Worm (Caenorhabditis elegans) whole organism, young adult: ENCODE measurements around the gene clec-144.

Source experiments
- B0019.2 ChIP-seq: fragments of 200-800 bp; sonication (Bioruptor generic); conservative IDR thresholded peaks from 2 replicates; pipeline ENCODE4 v1.3.6; 2022; ENCODE audit warnings: missing genetic modification reagents, missing genetic modification characterization, missing compliant biosample characterization
- B0261.1 ChIP-seq: sonication (generic microtip); optimal IDR thresholded peaks from 2 replicates; lab custom pipeline; 2016; ENCODE audit warnings: mild to moderate bottlenecking, missing genetic modification characterization, moderate library complexity, missing compliant biosample characterization
- F33H1.4 ChIP-seq: fragments of 200-800 bp; sonication (Bioruptor generic); IDR thresholded peaks from 2 replicates; pipeline ENCODE4 v1.3.6; 2022; ENCODE audit warnings: missing genetic modification reagents, missing genetic modification characterization, missing compliant biosample characterization
- K11D2.4 ChIP-seq: fragments of 200-800 bp; sonication (Bioruptor generic); IDR thresholded peaks from 2 replicates; pipeline ENCODE4 v1.3.6; 2022; ENCODE audit warnings: missing genetic modification reagents, missing genetic modification characterization, missing compliant biosample characterization
- T07F8.4 ChIP-seq: sonication (generic microtip); optimal IDR thresholded peaks from 2 replicates; lab custom pipeline; 2016; ENCODE audit warnings: mild to moderate bottlenecking, missing genetic modification characterization, moderate library complexity, missing compliant biosample characterization
- Y67H2A.10 ChIP-seq: fragments of 200-800 bp; sonication (Bioruptor generic); conservative IDR thresholded peaks from 2 replicates; pipeline ENCODE4 v1.3.6; 2022; ENCODE audit warnings: missing genetic modification reagents, missing genetic modification characterization, missing compliant biosample characterization
- atf-7 ChIP-seq: sonication (generic microtip); optimal IDR thresholded peaks from 2 replicates; lab custom pipeline; 2017; ENCODE audit warnings: mild to moderate bottlenecking, missing genetic modification characterization, missing compliant biosample characterization
- attf-6 ChIP-seq: fragments of 200-800 bp; sonication (Bioruptor generic); IDR thresholded peaks from 2 replicates; pipeline ENCODE4 v1.3.6; 2022; ENCODE audit warnings: missing genetic modification reagents, missing genetic modification characterization, missing compliant biosample characterization
- bed-2 ChIP-seq: fragments of 200-800 bp; sonication (Bioruptor generic); IDR thresholded peaks from 2 replicates; pipeline ENCODE4 v1.3.6; 2022; ENCODE audit warnings: missing genetic modification reagents, missing genetic modification characterization, missing compliant biosample characterization
- cebp-2 ChIP-seq: fragments of 200-800 bp; sonication (Bioruptor generic); IDR thresholded peaks from 2 replicates; pipeline ENCODE4 v1.3.6; 2022; ENCODE audit warnings: missing genetic modification characterization, missing compliant biosample characterization
- ceh-27 ChIP-seq: fragments of 200-800 bp; sonication (Bioruptor generic); optimal IDR thresholded peaks from 2 replicates; lab custom pipeline; 2018; ENCODE audit warnings: mild to moderate bottlenecking, missing genetic modification characterization, moderate library complexity, missing compliant biosample characterization
- dpff-1 ChIP-seq: sonication (generic microtip); optimal IDR thresholded peaks from 2 replicates; lab custom pipeline; 2017; ENCODE audit warnings: mild to moderate bottlenecking, missing genetic modification characterization, missing compliant biosample characterization
- hlh-26 ChIP-seq: fragments of 200-800 bp; sonication (Bioruptor generic); conservative IDR thresholded peaks from 2 replicates; pipeline ENCODE4 v1.3.6; 2022; ENCODE audit warnings: missing genetic modification reagents, missing genetic modification characterization, missing compliant biosample characterization
- hmg-1.2 ChIP-seq: fragments of 200-800 bp; sonication (Bioruptor generic); IDR thresholded peaks from 2 replicates; pipeline ENCODE4 v1.3.6; 2022; ENCODE audit warnings: missing genetic modification reagents, missing genetic modification characterization, missing compliant biosample characterization
- hsf-1 ChIP-seq: fragments of 200-800 bp; sonication (Bioruptor generic); IDR thresholded peaks from 2 replicates; pipeline ENCODE4 v1.3.6; 2022; ENCODE audit warnings: missing genetic modification reagents, missing genetic modification characterization, missing compliant biosample characterization
- let-607 ChIP-seq, 2 experiments: fragments of 200-800 bp in 1 of 2; sonication (Bioruptor generic) in 1 of 2; sonication (generic microtip) in 1 of 2; optimal IDR thresholded peaks; 2 replicates each; lab custom pipeline; 2016 to 2018; ENCODE audit warnings: mild to moderate bottlenecking in 2 of 2, missing compliant biosample characterization in 2 of 2, missing genetic modification characterization in 2 of 2, moderate library complexity in 2 of 2, missing genotype in 1 of 2
- lin-40 ChIP-seq: sonication (generic microtip); optimal IDR thresholded peaks from 2 replicates; lab custom pipeline; 2016; ENCODE audit warnings: missing genetic modification characterization, mild to moderate bottlenecking, missing compliant biosample characterization, missing genotype, missing genetic modification reagents
- lir-1 ChIP-seq: fragments of 200-800 bp; sonication (Bioruptor generic); conservative IDR thresholded peaks from 2 replicates; pipeline ENCODE4 v1.3.6; 2022; ENCODE audit warnings: missing genetic modification reagents, missing genetic modification characterization, missing compliant biosample characterization
- madf-10 ChIP-seq: sonication (generic microtip); optimal IDR thresholded peaks from 2 replicates; lab custom pipeline; 2016; ENCODE audit warnings: mild to moderate bottlenecking, missing genetic modification characterization, missing compliant biosample characterization
- madf-6 ChIP-seq: fragments of 200-800 bp; sonication (Bioruptor generic); IDR thresholded peaks from 2 replicates; pipeline ENCODE4 v1.3.6; 2022; ENCODE audit warnings: missing genetic modification reagents, missing genetic modification characterization, missing compliant biosample characterization
- mxl-1 ChIP-seq: sonication (generic microtip); optimal IDR thresholded peaks from 2 replicates; lab custom pipeline; 2016; ENCODE audit warnings: missing genetic modification characterization, missing compliant biosample characterization
- nfya-2 ChIP-seq: fragments of 200-800 bp; sonication (Bioruptor generic); IDR thresholded peaks from 2 replicates; pipeline ENCODE4 v1.3.6; 2022; ENCODE audit warnings: missing genetic modification reagents, missing genetic modification characterization, missing compliant biosample characterization
- nfyb-1 ChIP-seq: fragments of 200-800 bp; sonication (Bioruptor generic); IDR thresholded peaks from 2 replicates; pipeline ENCODE4 v1.3.6; 2022; ENCODE audit warnings: missing genetic modification reagents, missing genetic modification characterization, missing compliant biosample characterization
- nhr-27 ChIP-seq: fragments of 200-800 bp; sonication (Bioruptor generic); optimal IDR thresholded peaks from 2 replicates; lab custom pipeline; 2018; ENCODE audit warnings: mild to moderate bottlenecking, missing genetic modification characterization, moderate library complexity, missing compliant biosample characterization
- pha-4 ChIP-seq: fragments of 150-350 bp; sonication (generic microtip); optimal IDR thresholded peaks from 2 replicates; lab custom pipeline; 2014; ENCODE audit warnings: missing biosample characterization, missing genetic modification reagents, missing genetic modification characterization
- rcor-1 ChIP-seq: fragments of 200-800 bp; sonication (Bioruptor generic); IDR thresholded peaks from 2 replicates; pipeline ENCODE4 v1.3.6; 2022; ENCODE audit warnings: missing genetic modification reagents, missing genetic modification characterization, missing compliant biosample characterization
- repo-1 ChIP-seq: sonication (generic microtip); optimal IDR thresholded peaks from 2 replicates; lab custom pipeline; 2017; ENCODE audit warnings: mild to moderate bottlenecking, missing genetic modification characterization, missing compliant biosample characterization
- sea-2 ChIP-seq: fragments of 200-800 bp; sonication (Bioruptor generic); IDR thresholded peaks from 2 replicates; pipeline ENCODE4 v1.3.6; 2022; ENCODE audit warnings: missing genetic modification characterization, missing compliant biosample characterization
- snpc-4 ChIP-seq, 5 experiments: fragments of 150-350 bp in 1 of 5; sonication (generic microtip) in 4 of 5; optimal IDR thresholded peaks; 2 replicates each; lab custom pipeline; 2014 to 2018; ENCODE audit warnings: missing genetic modification characterization in 5 of 5, missing biosample characterization in 3 of 5, antibody characterized with exemption in 2 of 5, mild to moderate bottlenecking in 2 of 5, missing compliant biosample characterization in 2 of 5, missing genotype in 2 of 5, moderate library complexity in 2 of 5, missing genetic modification reagents in 1 of 5
- tlf-1 ChIP-seq: fragments of 200-800 bp; sonication (Bioruptor generic); optimal IDR thresholded peaks from 2 replicates; lab custom pipeline; 2018; ENCODE audit warnings: mild to moderate bottlenecking, missing genetic modification characterization, missing compliant biosample characterization
- unc-62 ChIP-seq: fragments of 150-350 bp; optimal IDR thresholded peaks from 2 replicates; lab custom pipeline; 2014; ENCODE audit warnings: missing biosample characterization, missing genetic modification reagents, missing genetic modification characterization
- xnd-1 ChIP-seq: sonication (generic microtip); optimal IDR thresholded peaks from 2 replicates; lab custom pipeline; 2016; ENCODE audit warnings: missing genotype, missing genetic modification reagents, missing genetic modification characterization, missing compliant biosample characterization
- zfh-2 ChIP-seq: fragments of 200-800 bp; sonication (Bioruptor generic); conservative IDR thresholded peaks from 2 replicates; pipeline ENCODE4 v1.3.6; 2022; ENCODE audit warnings: missing genetic modification reagents, missing genetic modification characterization, missing compliant biosample characterization
- ztf-28 ChIP-seq: fragments of 200-800 bp; sonication (Bioruptor generic); IDR thresholded peaks from 2 replicates; pipeline ENCODE4 v1.3.6; 2022; ENCODE audit warnings: missing genetic modification reagents, missing genetic modification characterization, missing compliant biosample characterization
- ztf-6 ChIP-seq: fragments of 200-800 bp; sonication (Bioruptor generic); IDR thresholded peaks from 2 replicates; pipeline ENCODE4 v1.3.6; 2022; ENCODE audit warnings: missing genetic modification reagents, missing genetic modification characterization, missing compliant biosample characterization

Gene clec-144

ce11 chrII:11819824-11820223 is 12.6 kb downstream of the clec-144 start, which contains the start of gene Y6D1A.2:
Gene Y6D1A.2 (minus strand): TSS chrII:11819924.
- no peak for TF ChIP-seq ztf-6 (GFP tag; lab: Robert Waterston, UW)
- TF ChIP-seq cebp-2: no peak
- TF ChIP-seq K11D2.4 (GFP tag; lab: Robert Waterston, UW): no peak
- TF ChIP-seq B0019.2 (GFP tag; lab: Robert Waterston, UW): no peak

ce11 chrII:11816475-11816874 is 15.9 kb downstream of the clec-144 start, which contains the start of gene pap-3:
Gene pap-3 (minus strand): TSS chrII:11816575.
- TF ChIP-seq T07F8.4 (tag; lab: Kevin White, UChicago) (no peak), lin-40 (tag; lab: Kevin White, UChicago) (no peak), tlf-1 (GFP tag; lab: Kevin White, UChicago) (no peak), lir-1 (GFP tag; lab: Robert Waterston, UW) (no peak), unc-62 (GFP tag; lab: Kevin White, UChicago) (no peak), Y67H2A.10 (GFP tag; lab: Robert Waterston, UW) (no peak), madf-6 (GFP tag; lab: Robert Waterston, UW) (no peak), hlh-26 (GFP tag; lab: Robert Waterston, UW) (no peak), snpc-4 (GFP tag; optimal IDR thresholded peaks at IDR 0.05; lab: Kevin White, UChicago) (no peak), snpc-4 (tag; optimal IDR thresholded peaks at IDR 0.05; lab: Kevin White, UChicago) (no peak), F33H1.4 (GFP tag; lab: Robert Waterston, UW) (no peak), attf-6 (GFP tag; lab: Robert Waterston, UW) (no peak), dpff-1 (tag; lab: Kevin White, UChicago) (no peak), zfh-2 (GFP tag; lab: Robert Waterston, UW) (no peak), mxl-1 (no peak), pha-4 (tag; lab: Kevin White, UChicago) (no peak), repo-1 (tag; lab: Kevin White, UChicago) (no peak), rcor-1 (GFP tag; lab: Robert Waterston, UW) (no peak)

ce11 chrII:11816014-11816413 is 16.4 kb downstream of the clec-144 start:
- no peak for TF ChIP-seq hmg-1.2 (GFP tag; lab: Robert Waterston, UW)
- no peak for TF ChIP-seq let-607 (tag; optimal IDR thresholded peaks at IDR 0.05; lab: Kevin White, UChicago)
- no peak for TF ChIP-seq hlh-26 (GFP tag; lab: Robert Waterston, UW)
- no peak for TF ChIP-seq nfyb-1 (GFP tag; lab: Robert Waterston, UW)
- TF ChIP-seq madf-10 (tag; lab: Kevin White, UChicago): no peak
- TF ChIP-seq repo-1 (tag; lab: Kevin White, UChicago): no peak
- TF ChIP-seq bed-2 (GFP tag; lab: Robert Waterston, UW): no peak
- TF ChIP-seq nfya-2 (GFP tag; lab: Robert Waterston, UW): no peak
- TF ChIP-seq atf-7 (tag; lab: Kevin White, UChicago): no peak
- TF ChIP-seq B0261.1 (tag; lab: Kevin White, UChicago): no peak
- TF ChIP-seq ceh-27: no peak
- TF ChIP-seq sea-2 (GFP tag; lab: Robert Waterston, UW): no peak
- no peak for TF ChIP-seq ztf-28 (GFP tag; lab: Robert Waterston, UW)
- no peak for TF ChIP-seq nhr-27 (tag; lab: Kevin White, UChicago)
- TF ChIP-seq hsf-1 (GFP tag; lab: Robert Waterston, UW): no peak
- TF ChIP-seq xnd-1 (tag; lab: Kevin White, UChicago): no peak
